Fruit fly (Drosophila melanogaster) whole organism, embryonic: ENCODE measurements around the gene CG3566.

Source experiments
- Adf1 ChIP-seq: fragments of 200-800 bp; sonication (Bioruptor generic); IDR thresholded peaks from 2 replicates; pipeline ENCODE4 v1.3.6; 2022; ENCODE audit warnings: missing biosample characterization, missing genetic modification characterization
- Bgb ChIP-seq: fragments of 200-800 bp; sonication (Bioruptor generic); IDR thresholded peaks from 2 replicates; pipeline ENCODE4 v1.3.6; 2022; ENCODE audit warnings: missing biosample characterization, missing genetic modification characterization; ENCODE audit not compliant: partially characterized antibody
- C15 ChIP-seq: fragments of 200-800 bp; sonication (Bioruptor generic); IDR thresholded peaks from 3 replicates; pipeline ENCODE4 v1.3.6; 2022; ENCODE audit warnings: missing biosample characterization, missing genetic modification characterization
- CG11696 ChIP-seq: fragments of 200-800 bp; sonication (Bioruptor generic); IDR thresholded peaks from 2 replicates; pipeline ENCODE4 v1.3.6; 2022; ENCODE audit warnings: missing biosample characterization, missing genetic modification characterization
- CG12659 ChIP-seq: fragments of 200-800 bp; sonication (Bioruptor generic); optimal IDR thresholded peaks from 3 replicates; lab custom pipeline; 2017; ENCODE audit warnings: mild to moderate bottlenecking, missing biosample characterization, missing genetic modification reagents, missing genetic modification characterization
- CG12769 ChIP-seq: fragments of 200-800 bp; sonication (Bioruptor generic); optimal IDR thresholded peaks from 2 replicates; lab custom pipeline; 2019; ENCODE audit warnings: missing biosample characterization, mild to moderate bottlenecking, missing genetic modification characterization, moderate library complexity
- CG13287 ChIP-seq: fragments of 200-800 bp; sonication (Bioruptor generic); IDR thresholded peaks from 2 replicates; pipeline ENCODE4 v1.3.6; 2022; ENCODE audit warnings: missing biosample characterization, missing genetic modification characterization; ENCODE audit not compliant: partially characterized antibody
- CG13296 ChIP-seq: fragments of 200-800 bp; sonication (Bioruptor generic); optimal IDR thresholded peaks from 3 replicates; lab custom pipeline; 2018; ENCODE audit warnings: missing biosample characterization, mild to moderate bottlenecking, missing genetic modification characterization
- CG14014 ChIP-seq: fragments of 200-800 bp; sonication (Bioruptor generic); IDR thresholded peaks from 2 replicates; pipeline ENCODE4 v1.3.6; 2022; ENCODE audit warnings: missing biosample characterization, missing genetic modification characterization
- CG14441 ChIP-seq: fragments of 200-800 bp; sonication (Bioruptor generic); IDR thresholded peaks from 2 replicates; pipeline ENCODE4 v1.3.6; 2022; ENCODE audit warnings: missing biosample characterization, missing genetic modification characterization
- CG15479 ChIP-seq: fragments of 200-800 bp; sonication (Bioruptor generic); optimal IDR thresholded peaks from 3 replicates; lab custom pipeline; 2019; ENCODE audit warnings: missing biosample characterization, mild to moderate bottlenecking, missing genetic modification characterization, moderate library complexity
- CG1602 ChIP-seq: fragments of 200-800 bp; sonication (Bioruptor generic); optimal IDR thresholded peaks from 3 replicates; lab custom pipeline; 2016; ENCODE audit warnings: missing biosample characterization, missing genetic modification characterization
- CG16779 ChIP-seq: fragments of 200-800 bp; sonication (Bioruptor generic); IDR thresholded peaks from 2 replicates; pipeline ENCODE4 v1.3.6; 2022; ENCODE audit warnings: missing biosample characterization, missing genetic modification characterization
- CG2129 ChIP-seq: fragments of 200-800 bp; sonication (Bioruptor generic); IDR thresholded peaks from 2 replicates; pipeline ENCODE4 v1.3.6; 2022; ENCODE audit warnings: missing biosample characterization, missing genetic modification characterization; ENCODE audit not compliant: partially characterized antibody
- CG3838 ChIP-seq: fragments of 200-800 bp; sonication (Bioruptor generic); optimal IDR thresholded peaks from 3 replicates; lab custom pipeline; 2016; ENCODE audit warnings: missing biosample characterization, missing genetic modification characterization
- CG3847 ChIP-seq: fragments of 200-800 bp; sonication (Bioruptor generic); IDR thresholded peaks from 2 replicates; pipeline ENCODE4 v1.3.6; 2022; ENCODE audit warnings: missing biosample characterization, missing genetic modification characterization
- CG42726 ChIP-seq: fragments of 200-800 bp; sonication (Bioruptor generic); IDR thresholded peaks from 2 replicates; pipeline ENCODE4 v1.3.6; 2022; ENCODE audit warnings: missing biosample characterization, missing genetic modification characterization; ENCODE audit not compliant: partially characterized antibody
- CG43689 ChIP-seq: fragments of 200-800 bp; sonication (Bioruptor generic); IDR thresholded peaks from 2 replicates; pipeline ENCODE4 v1.3.6; 2022; ENCODE audit warnings: missing biosample characterization, missing genetic modification characterization
- CG4707 ChIP-seq: fragments of 200-800 bp; sonication (Bioruptor generic); optimal IDR thresholded peaks from 2 replicates; lab custom pipeline; 2018; ENCODE audit warnings: missing biosample characterization, mild to moderate bottlenecking, missing genetic modification characterization, moderate library complexity
- CG6272 ChIP-seq: fragments of 200-800 bp; sonication (Bioruptor generic); IDR thresholded peaks from 2 replicates; pipeline ENCODE4 v1.3.6; 2022; ENCODE audit warnings: missing biosample characterization, missing genetic modification characterization
- CG8089 ChIP-seq: fragments of 200-800 bp; sonication (Bioruptor generic); optimal IDR thresholded peaks from 3 replicates; lab custom pipeline; 2016; ENCODE audit warnings: missing biosample characterization, missing genetic modification characterization
- CG9817 ChIP-seq: fragments of 200-800 bp; sonication (Bioruptor generic); optimal IDR thresholded peaks from 2 replicates; lab custom pipeline; 2018; ENCODE audit warnings: missing biosample characterization, mild to moderate bottlenecking, missing genetic modification characterization, moderate library complexity
- Fer1 ChIP-seq: fragments of 200-800 bp; sonication (Bioruptor generic); optimal IDR thresholded peaks from 2 replicates; lab custom pipeline; 2017; ENCODE audit warnings: missing biosample characterization, mild to moderate bottlenecking, missing genetic modification characterization
- Fer2 ChIP-seq: fragments of 200-800 bp; sonication (Bioruptor generic); optimal IDR thresholded peaks from 2 replicates; lab custom pipeline; 2018; ENCODE audit warnings: missing biosample characterization, mild to moderate bottlenecking, missing genetic modification characterization, moderate library complexity
- GATAe ChIP-seq: fragments of 200-800 bp; sonication (Bioruptor generic); conservative IDR thresholded peaks from 2 replicates; pipeline ENCODE4 v1.3.6; 2022; ENCODE audit warnings: missing biosample characterization, missing genetic modification characterization
- Hey ChIP-seq: fragments of 200-800 bp; sonication (Bioruptor generic); optimal IDR thresholded peaks from 3 replicates; lab custom pipeline; 2018; ENCODE audit warnings: missing biosample characterization, mild to moderate bottlenecking, missing genetic modification characterization
- Sox102F ChIP-seq: fragments of 200-800 bp; sonication (Bioruptor generic); optimal IDR thresholded peaks from 2 replicates; lab custom pipeline; 2018; ENCODE audit warnings: missing biosample characterization, mild to moderate bottlenecking, missing genetic modification characterization, moderate library complexity
- Sry-β ChIP-seq: fragments of 200-800 bp; sonication (Bioruptor generic); optimal IDR thresholded peaks from 2 replicates; lab custom pipeline; 2018; ENCODE audit warnings: missing biosample characterization, mild to moderate bottlenecking, missing genetic modification characterization, moderate library complexity
- Usf ChIP-seq: fragments of 200-800 bp; sonication (Bioruptor generic); optimal IDR thresholded peaks from 2 replicates; lab custom pipeline; 2017; ENCODE audit warnings: missing genotype, missing biosample characterization, missing genetic modification characterization
- bsh ChIP-seq, 2 experiments: fragments of 200-800 bp; sonication (Bioruptor generic); optimal IDR thresholded peaks; 2 replicates each; lab custom pipeline; 2017 to 2018; ENCODE audit warnings: mild to moderate bottlenecking in 2 of 2, missing biosample characterization in 2 of 2, missing genetic modification characterization in 2 of 2, moderate library complexity in 1 of 2
- chinmo ChIP-seq: fragments of 200-800 bp; sonication (Bioruptor generic); IDR thresholded peaks from 4 replicates; pipeline ENCODE4 v1.3.6; 2022; ENCODE audit warnings: missing biosample characterization, missing genetic modification characterization; ENCODE audit not compliant: partially characterized antibody
- crol ChIP-seq: fragments of 200-800 bp; sonication (Bioruptor generic); IDR thresholded peaks from 2 replicates; pipeline ENCODE4 v1.3.6; 2022; ENCODE audit warnings: missing biosample characterization, missing genetic modification characterization
- cwo ChIP-seq: fragments of 200-800 bp; sonication (Bioruptor generic); optimal IDR thresholded peaks from 3 replicates; lab custom pipeline; 2017; ENCODE audit warnings: missing biosample characterization, missing genetic modification characterization, mild to moderate bottlenecking, moderate library complexity, missing genetic modification reagents
- dimm ChIP-seq: fragments of 200-800 bp; sonication (Bioruptor generic); IDR thresholded peaks from 2 replicates; pipeline ENCODE4 v1.3.6; 2022; ENCODE audit warnings: missing biosample characterization, missing genetic modification characterization
- dm ChIP-seq: fragments of 200-800 bp; sonication (Bioruptor generic); optimal IDR thresholded peaks from 3 replicates; lab custom pipeline; 2016; ENCODE audit warnings: missing biosample characterization, missing genetic modification characterization
- en ChIP-seq: fragments of 200-800 bp; sonication (Bioruptor generic); optimal IDR thresholded peaks from 2 replicates; lab custom pipeline; 2016; ENCODE audit warnings: missing biosample characterization, missing genetic modification characterization
- eve ChIP-seq, 2 experiments: fragments of >200 bp; optimal IDR thresholded peaks; 2 replicates each; lab custom pipeline; 2017; ENCODE audit warnings: missing biosample characterization in 2 of 2, missing genetic modification characterization in 2 of 2
- exex ChIP-seq: fragments of 200-800 bp; sonication (Bioruptor generic); optimal IDR thresholded peaks from 4 replicates; lab custom pipeline; 2018; ENCODE audit warnings: missing biosample characterization, mild to moderate bottlenecking, missing genetic modification characterization, moderate library complexity
- fd3F ChIP-seq: fragments of 200-800 bp; sonication (Bioruptor generic); optimal IDR thresholded peaks from 2 replicates; lab custom pipeline; 2018; ENCODE audit warnings: missing biosample characterization, mild to moderate bottlenecking, missing genetic modification characterization, moderate library complexity
- fru ChIP-seq: fragments of >200 bp; optimal IDR thresholded peaks from 2 replicates; lab custom pipeline; 2017
- gem ChIP-seq: fragments of 200-800 bp; sonication (Bioruptor generic); optimal IDR thresholded peaks from 2 replicates; lab custom pipeline; 2019; ENCODE audit warnings: missing biosample characterization, mild to moderate bottlenecking, missing genetic modification characterization, moderate library complexity
- gro ChIP-seq: fragments of 200-800 bp; sonication (Bioruptor generic); optimal IDR thresholded peaks from 2 replicates; lab custom pipeline; 2016; ENCODE audit warnings: missing biosample characterization, missing genetic modification characterization
- lab ChIP-seq: fragments of 200-800 bp; sonication (Bioruptor generic); optimal IDR thresholded peaks from 3 replicates; lab custom pipeline; 2017; ENCODE audit warnings: missing biosample characterization, missing genetic modification characterization, mild to moderate bottlenecking, moderate library complexity, missing genetic modification reagents
- psq ChIP-seq: fragments of 200-800 bp; sonication (Bioruptor generic); optimal IDR thresholded peaks from 2 replicates; lab custom pipeline; 2017; ENCODE audit warnings: missing biosample characterization, missing genetic modification characterization
- pzg ChIP-seq: fragments of 200-800 bp; sonication (Bioruptor generic); optimal IDR thresholded peaks from 3 replicates; lab custom pipeline; 2018; ENCODE audit warnings: missing biosample characterization, mild to moderate bottlenecking, missing genetic modification characterization, moderate library complexity
- salm ChIP-seq: fragments of 200-800 bp; sonication (Bioruptor generic); optimal IDR thresholded peaks from 2 replicates; lab custom pipeline; 2018; ENCODE audit warnings: missing biosample characterization, mild to moderate bottlenecking, missing genetic modification characterization
- schlank ChIP-seq: fragments of 200-800 bp; sonication (Bioruptor generic); optimal IDR thresholded peaks from 2 replicates; lab custom pipeline; 2018; ENCODE audit warnings: missing biosample characterization, mild to moderate bottlenecking, missing genetic modification characterization
- stwl ChIP-seq: fragments of 200-800 bp; sonication (Bioruptor generic); optimal IDR thresholded peaks from 3 replicates; lab custom pipeline; 2018; ENCODE audit warnings: missing biosample characterization, mild to moderate bottlenecking, missing genetic modification characterization, moderate library complexity
- tna ChIP-seq: fragments of 200-800 bp; sonication (Bioruptor generic); IDR thresholded peaks from 2 replicates; pipeline ENCODE4 v1.3.6; 2022; ENCODE audit warnings: missing biosample characterization, missing genetic modification characterization; ENCODE audit not compliant: partially characterized antibody
- usp ChIP-seq: fragments of >200 bp; optimal IDR thresholded peaks from 2 replicates; lab custom pipeline; 2017; ENCODE audit warnings: missing biosample characterization, missing genetic modification characterization
- vvl ChIP-seq: fragments of 200-800 bp; sonication (Bioruptor generic); IDR thresholded peaks from 2 replicates; pipeline ENCODE4 v1.3.6; 2022; ENCODE audit warnings: missing biosample characterization, missing genetic modification characterization

Gene CG3566

dm6 chrX:6264456-6264855, 12.1 kb downstream of the CG3566 start (continued):
- TF ChIP-seq gem (tag; lab: Kevin White, UChicago) (no peak), tna (GFP tag; lab: Robert Waterston, UW) (no peak), gro (GFP tag; lab: Kevin White, UChicago) (no peak), CG1602 (GFP tag; lab: Kevin White, UChicago) (no peak), CG43689 (GFP tag; lab: Robert Waterston, UW) (no peak), CG13296 (GFP tag; lab: Kevin White, UChicago) (no peak), CG3838 (no peak), CG6272 (GFP tag; lab: Robert Waterston, UW) (no peak), cwo (GFP tag; lab: Kevin White, UChicago) (peak; percentile 54), C15 (no peak), fru (no peak), chinmo (no peak), Sox102F (no peak), exex (tag; lab: Kevin White, UChicago) (peak; percentile 70), CG9817 (tag; lab: Kevin White, UChicago) (no peak), Fer2 (tag; lab: Kevin White, UChicago) (no peak), CG15479 (GFP tag; lab: Kevin White, UChicago) (no peak), crol (GFP tag; lab: Robert Waterston, UW) (no peak; the same call in 1 of the 2 replicates), CG3847 (GFP tag; lab: Robert Waterston, UW) (0 out of 2 replicates have a peak, but pooled peaks have one; percentile 5), pzg (GFP tag; lab: Kevin White, UChicago) (no peak), CG16779 (GFP tag; lab: Robert Waterston, UW) (no peak), usp (GFP tag; lab: Kevin White, UChicago) (no peak), CG11696 (no peak), eve (GFP tag; optimal IDR thresholded peaks at IDR 0.05; lab: Kevin White, UChicago) (no peak), CG12769 (tag; lab: Kevin White, UChicago) (peak; percentile 72), schlank (tag; lab: Kevin White, UChicago) (peak; percentile 46), bsh (GFP tag; optimal IDR thresholded peaks at IDR 0.05; lab: Kevin White, UChicago) (no peak), CG14014 (GFP tag; lab: Robert Waterston, UW) (no peak), CG14441 (GFP tag; lab: Robert Waterston, UW) (no peak), lab (GFP tag; lab: Kevin White, UChicago) (peak; percentile 27), psq (GFP tag; lab: Kevin White, UChicago) (no peak), dimm (no peak), CG42726 (GFP tag; lab: Robert Waterston, UW) (no peak), fd3F (GFP tag; lab: Kevin White, UChicago) (no peak), CG12659 (GFP tag; lab: Kevin White, UChicago) (no peak), CG8089 (no peak), stwl (tag; lab: Kevin White, UChicago) (no peak), salm (tag; lab: Kevin White, UChicago) (no peak), Adf1 (GFP tag; lab: Robert Waterston, UW) (no peak), CG2129 (GFP tag; lab: Robert Waterston, UW) (no peak), en (GFP tag; lab: Kevin White, UChicago) (no peak), CG13287 (GFP tag; lab: Robert Waterston, UW) (no peak), GATAe (GFP tag; lab: Robert Waterston, UW) (peak; percentile 52; the same call in 1 of the 2 replicates), CG4707 (GFP tag; lab: Kevin White, UChicago) (no peak), vvl (no peak), Hey (tag; lab: Kevin White, UChicago) (peak; percentile 16), Fer1 (GFP tag; lab: Kevin White, UChicago) (no peak), Bgb (GFP tag; lab: Robert Waterston, UW) (no peak), dm (GFP tag; lab: Kevin White, UChicago) (no peak), Usf (no peak), Sry-β (no peak)
